Fruit fly (Drosophila melanogaster) Kc167 (cell line): ENCODE measurements around the gene TBC1D16.

ENCODE experiments used
- Sin3A ChIP-seq: fragments of >200 bp; optimal IDR thresholded peaks from 2 replicates; lab custom pipeline; 2018; ENCODE audit warnings: missing external identifiers
- h ChIP-seq: fragments of >200 bp; optimal IDR thresholded peaks from 3 replicates; lab custom pipeline; 2018; ENCODE audit warnings: missing external identifiers
- insv ChIP-seq: fragments of >200 bp; optimal IDR thresholded peaks from 3 replicates; lab custom pipeline; 2018; ENCODE audit warnings: missing external identifiers

dm6 chr2L:10483073-10483472 is 47.6 kb upstream of the TBC1D16 start, which contains the start of gene Grip75:
- no peak for TF ChIP-seq Sin3A (lab: Kevin White, UChicago)
- no peak for TF ChIP-seq h (lab: Kevin White, UChicago)
- no peak for TF ChIP-seq insv
